Fruit fly (Drosophila melanogaster): Measurements from ENCODE around the gene Vha100-4.

Gene Vha100-4

DNA sequence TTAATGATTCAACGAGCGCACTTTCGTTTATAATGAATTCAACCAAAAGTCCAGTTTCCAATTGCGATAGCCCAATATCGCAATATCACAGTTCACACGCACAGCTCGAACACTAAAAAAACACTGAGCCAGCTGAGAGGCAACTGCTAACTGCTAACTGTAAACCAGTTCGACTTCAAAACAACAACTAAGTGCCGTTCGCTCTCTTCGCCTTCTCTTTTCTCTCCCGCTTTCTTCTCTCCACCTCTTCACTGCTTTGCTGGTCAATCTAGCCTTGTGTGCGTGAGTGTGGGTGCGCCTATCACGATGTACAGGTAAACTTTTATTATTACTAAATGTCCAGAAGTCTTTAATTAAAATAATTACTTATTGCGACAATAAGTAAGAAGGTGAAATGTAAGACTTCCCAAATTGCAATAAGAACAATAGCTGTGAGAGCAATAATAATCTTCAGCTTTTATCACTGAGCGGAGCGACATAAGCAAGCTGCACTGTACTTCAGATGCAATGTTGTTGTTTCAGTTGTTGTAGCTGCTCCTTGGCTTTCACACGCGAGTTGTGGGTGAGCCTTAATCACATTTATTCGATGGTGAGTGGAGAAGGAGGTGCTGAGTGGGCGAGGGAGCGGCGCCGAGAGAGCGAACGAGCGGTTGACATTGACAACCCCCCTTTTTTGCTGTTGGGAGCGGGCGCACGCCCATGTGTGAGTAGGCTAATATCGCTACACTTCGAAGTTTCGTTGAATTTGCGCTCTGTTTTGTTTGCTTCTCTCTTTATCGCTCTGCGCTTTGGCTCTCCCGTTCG lies 7.4 kb upstream of the Vha100-4 start, which contains the start of gene Vti1b (continued):
- TF ChIP-seq CG17186 (GFP tag; optimal IDR thresholded peaks at IDR 0.05) (peak; percentile 75), CG10366 (GFP tag; IDR thresholded peaks at IDR 0.05) (peak; percentile 94), al (GFP tag; IDR thresholded peaks at IDR 0.05) (peak; percentile 83), Deaf1 (tag; optimal IDR thresholded peaks at IDR 0.05) (peak; percentile 71), danr (GFP tag; IDR thresholded peaks at IDR 0.05) (peak; percentile 88), CG12391 (tag; optimal IDR thresholded peaks at IDR 0.05) (peak; percentile 96), shn (GFP tag; optimal IDR thresholded peaks at IDR 0.05) (peak; percentile 92), toy (GFP tag; IDR thresholded peaks at IDR 0.05) (peak; percentile 77), oc (tag; optimal IDR thresholded peaks at IDR 0.05) (peak; percentile 98), wek (GFP tag; optimal IDR thresholded peaks at IDR 0.05) (peak; percentile 60), sima (GFP tag; optimal IDR thresholded peaks at IDR 0.05) (no peak), CG4820 (GFP tag; optimal IDR thresholded peaks at IDR 0.05) (peak; percentile 95), hb (GFP tag; IDR thresholded peaks at IDR 0.05; ENCODE audit: partially characterized antibody) (no peak), CG6791 (GFP tag; IDR thresholded peaks at IDR 0.05; ENCODE audit: partially characterized antibody) (no peak), slbo (GFP tag; IDR thresholded peaks at IDR 0.05) (peak; percentile 95), Myb (GFP tag; optimal IDR thresholded peaks at IDR 0.05) (peak; percentile 70), maf-S (GFP tag; optimal IDR thresholded peaks at IDR 0.05) (peak; percentile 89), Optix (GFP tag; IDR thresholded peaks at IDR 0.05) (peak; percentile 92), CG4360 (GFP tag; IDR thresholded peaks at IDR 0.05) (peak; percentile 82), sug (tag; optimal IDR thresholded peaks at IDR 0.05) (peak; percentile 80), Opbp (GFP tag; IDR thresholded peaks at IDR 0.05; ENCODE audit: partially characterized antibody) (no peak), Dfd (GFP tag; optimal IDR thresholded peaks at IDR 0.05) (no peak), Gug (GFP tag; IDR thresholded peaks at IDR 0.05) (peak; percentile 94), kah (GFP tag; optimal IDR thresholded peaks at IDR 0.05) (peak; percentile 67), CG17328 (GFP tag; IDR thresholded peaks at IDR 0.05) (peak; percentile 93), CG13624 (GFP tag; optimal IDR thresholded peaks at IDR 0.05) (peak; percentile 90), nerfin-1 (tag; optimal IDR thresholded peaks at IDR 0.05) (peak; percentile 89), sens-2 (GFP tag; IDR thresholded peaks at IDR 0.05) (peak; percentile 89), bowl (GFP tag; IDR thresholded peaks at IDR 0.05) (peak; percentile 81), amos (GFP tag; IDR thresholded peaks at IDR 0.05; ENCODE audit: partially characterized antibody) (no peak), peb (GFP tag; IDR thresholded peaks at IDR 0.05) (peak; percentile 92), dysf (GFP tag; IDR thresholded peaks at IDR 0.05) (peak; percentile 93), Atf3 (GFP tag; optimal IDR thresholded peaks at IDR 0.05) (peak; percentile 94), Hr51 (GFP tag; optimal IDR thresholded peaks at IDR 0.05) (peak; percentile 92 to 95), HLH3B (GFP tag; IDR thresholded peaks at IDR 0.05) (peak; percentile 93), run (tag; optimal IDR thresholded peaks at IDR 0.05) (peak; percentile 77), pan (optimal IDR thresholded peaks at IDR 0.05) (no peak), pan (GFP tag; optimal IDR thresholded peaks at IDR 0.05 in 1 of 2, IDR thresholded peaks at IDR 0.05 in 1 of 2) (peak in 1 of 2 experiments; percentile 95), H15 (GFP tag; IDR thresholded peaks at IDR 0.05) (peak; percentile 91), CG11696 (GFP tag; IDR thresholded peaks at IDR 0.05) (peak; percentile 69; the same call in 1 of the 2 replicates), Abd-B (GFP tag; optimal IDR thresholded peaks at IDR 0.05) (peak; percentile 91), ase (GFP tag; IDR thresholded peaks at IDR 0.05) (peak; percentile 85), CG31365 (tag; optimal IDR thresholded peaks at IDR 0.05) (peak; percentile 83), ash1 (GFP tag; optimal IDR thresholded peaks at IDR 0.05) (peak; percentile 0), tup (GFP tag; optimal IDR thresholded peaks at IDR 0.05) (peak; percentile 79), Hr78 (GFP tag; optimal IDR thresholded peaks at IDR 0.05) (peak in 1 of 2 experiments; percentile 89), CG4730 (GFP tag; IDR thresholded peaks at IDR 0.05) (peak; percentile 92), zfh1 (GFP tag; IDR thresholded peaks at IDR 0.05) (peak; percentile 92), CG10543 (GFP tag; optimal IDR thresholded peaks at IDR 0.05) (peak; percentile 84)

All from whole organism, embryonic.